Fruit fly (Drosophila melanogaster): Measurements from ENCODE around the gene CG14183.
A peak's percentile ranks its signal among the peaks of the same experiment; 100 is the strongest.

DNA sequence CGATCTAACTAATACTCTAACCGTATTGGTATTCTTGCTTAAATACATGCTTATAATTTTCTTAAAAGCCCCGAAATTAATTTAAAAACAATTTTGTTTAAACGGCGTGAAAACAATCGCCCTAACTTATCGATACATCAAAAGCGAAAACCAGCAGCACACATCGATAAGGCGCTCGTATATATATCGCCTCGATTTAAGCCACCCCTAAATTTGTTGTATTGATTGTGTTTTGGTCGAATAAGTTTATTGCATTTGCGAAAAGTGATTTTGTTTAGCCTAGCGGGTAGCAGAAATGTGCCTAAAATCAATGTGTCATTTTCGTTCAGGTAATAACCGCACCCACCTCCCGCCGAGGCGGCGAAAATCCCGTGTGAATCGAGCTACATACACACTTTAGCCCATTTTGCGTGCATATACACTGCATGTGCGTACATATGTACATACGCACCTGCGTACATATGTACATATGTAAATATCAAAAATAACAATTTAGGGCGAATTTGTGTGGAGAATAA, 35.9 kb downstream of the CG14183 start, which contains the start of the genes CG7646 and Nca:
- TF ChIP-seq dmrt93B (GFP tag; optimal IDR thresholded peaks at IDR 0.05) (no peak), Dfd (GFP tag; optimal IDR thresholded peaks at IDR 0.05) (no peak), Myc (optimal IDR thresholded peaks at IDR 0.05) (no peak), psq (GFP tag; optimal IDR thresholded peaks at IDR 0.05) (no peak), CG32264 (GFP tag; optimal IDR thresholded peaks at IDR 0.05) (no peak), Sp1 (GFP tag; optimal IDR thresholded peaks at IDR 0.05) (no peak), lola (GFP tag; optimal IDR thresholded peaks at IDR 0.05) (no peak), Vsx2 (GFP tag; optimal IDR thresholded peaks at IDR 0.05; ENCODE audit: partially characterized antibody) (no peak), usp (GFP tag; optimal IDR thresholded peaks at IDR 0.05) (no peak), Mio (GFP tag; optimal IDR thresholded peaks at IDR 0.05) (no peak), pan (optimal IDR thresholded peaks at IDR 0.05) (no peak), Hnf4 (GFP tag; optimal IDR thresholded peaks at IDR 0.05) (no peak), OdsH (GFP tag; optimal IDR thresholded peaks at IDR 0.05) (no peak), brk (GFP tag; optimal IDR thresholded peaks at IDR 0.05) (peak; percentile 30)
